Fruit fly (Drosophila melanogaster) whole organism, wandering third instar larva: Measurements from ENCODE around the gene Pcyt1.

Experiments
- Abd-B ChIP-seq: fragments of >200 bp; optimal IDR thresholded peaks from 2 replicates; lab custom pipeline; 2017; ENCODE audit warnings: missing biosample characterization, missing genetic modification characterization
- CG32264 ChIP-seq: fragments of 200-800 bp; sonication (Bioruptor generic); optimal IDR thresholded peaks from 2 replicates; lab custom pipeline; 2016; ENCODE audit warnings: missing biosample characterization, missing genetic modification characterization
- CG9705 ChIP-seq: fragments of 200-800 bp; sonication (Bioruptor generic); optimal IDR thresholded peaks from 2 replicates; lab custom pipeline; 2018; ENCODE audit warnings: missing biosample characterization, mild to moderate bottlenecking, missing genetic modification characterization
- CrebA ChIP-seq: fragments of 200-800 bp; sonication (Bioruptor generic); optimal IDR thresholded peaks from 2 replicates; lab custom pipeline; 2016; ENCODE audit warnings: missing biosample characterization, mild to moderate bottlenecking, missing genetic modification characterization, borderline replicate concordance
- Dfd ChIP-seq: fragments of >200 bp; optimal IDR thresholded peaks from 2 replicates; lab custom pipeline; 2017; ENCODE audit warnings: missing biosample characterization, missing genetic modification characterization
- HLH106 ChIP-seq: fragments of 200-800 bp; optimal IDR thresholded peaks from 3 replicates; lab custom pipeline; 2019; ENCODE audit warnings: missing biosample characterization, mild to moderate bottlenecking, missing genetic modification characterization, moderate library complexity
- Mio ChIP-seq: sonication (Bioruptor generic); optimal IDR thresholded peaks from 2 replicates; lab custom pipeline; 2016; ENCODE audit warnings: missing biosample characterization, missing genetic modification characterization
- Myc ChIP-seq: fragments of >200 bp; optimal IDR thresholded peaks from 2 replicates; lab custom pipeline; 2017
- N ChIP-seq: fragments of >200 bp; optimal IDR thresholded peaks from 2 replicates; lab custom pipeline; 2018; ENCODE audit warnings: missing biosample characterization, missing external identifiers, missing genetic modification characterization
- OdsH ChIP-seq: fragments of 200-800 bp; sonication (Bioruptor generic); optimal IDR thresholded peaks from 2 replicates; lab custom pipeline; 2016; ENCODE audit warnings: missing biosample characterization, mild to moderate bottlenecking, missing genetic modification characterization
- Rel ChIP-seq, 2 experiments: fragments of 200-800 bp; sonication (Bioruptor generic) in 1 of 2; optimal IDR thresholded peaks; 2 replicates in 1 of 2; 3 replicates in 1 of 2; lab custom pipeline; 2016 to 2019; ENCODE audit warnings: mild to moderate bottlenecking in 2 of 2, missing biosample characterization in 2 of 2, missing genetic modification characterization in 2 of 2, moderate library complexity in 1 of 2
- Sp1 ChIP-seq: fragments of 200-800 bp; sonication (Bioruptor generic); optimal IDR thresholded peaks from 3 replicates; lab custom pipeline; 2019; ENCODE audit warnings: missing biosample characterization, mild to moderate bottlenecking, missing genetic modification characterization, moderate library complexity
- Vsx2 ChIP-seq: fragments of 200-300, 225-300 bp; sonication (Bioruptor generic); optimal IDR thresholded peaks from 2 replicates; lab custom pipeline; 2018; ENCODE audit warnings: missing biosample characterization, missing genetic modification characterization; ENCODE audit not compliant: partially characterized antibody
- br ChIP-seq: fragments of 200-800 bp; sonication (Bioruptor generic); optimal IDR thresholded peaks from 2 replicates; lab custom pipeline; 2016; ENCODE audit warnings: missing biosample characterization, missing genetic modification characterization
- brk ChIP-seq: fragments of 200-800 bp; sonication (Bioruptor generic); optimal IDR thresholded peaks from 2 replicates; lab custom pipeline; 2016; ENCODE audit warnings: missing biosample characterization, mild to moderate bottlenecking, missing genetic modification characterization
- dl ChIP-seq, 2 experiments: fragments of 175-275, 200-275 bp in 1 of 2; fragments of 200-275 bp in 1 of 2; sonication (Bioruptor generic); optimal IDR thresholded peaks; lab custom pipeline; 2018; ENCODE audit warnings: mild to moderate bottlenecking in 2 of 2, missing biosample characterization in 2 of 2, missing genetic modification characterization in 2 of 2, moderate library complexity in 2 of 2; ENCODE audit not compliant: partially characterized antibody in 2 of 2, insufficient read depth in 1 of 2
- dmrt93B ChIP-seq: fragments of 200-800 bp; sonication (Bioruptor generic); optimal IDR thresholded peaks from 2 replicates; lab custom pipeline; 2018; ENCODE audit warnings: missing biosample characterization, mild to moderate bottlenecking, missing genetic modification characterization
- foxo ChIP-seq, 2 experiments: fragments of 200-800 bp; sonication (Bioruptor generic); optimal IDR thresholded peaks; 2 replicates in 1 of 2; 3 replicates in 1 of 2; lab custom pipeline; 2016 to 2017; ENCODE audit warnings: missing biosample characterization in 2 of 2, missing genetic modification characterization in 2 of 2
- fru ChIP-seq: fragments of 200-800 bp; sonication (Bioruptor generic); optimal IDR thresholded peaks from 3 replicates; lab custom pipeline; 2016; ENCODE audit warnings: missing biosample characterization, mild to moderate bottlenecking, missing genetic modification characterization
- h ChIP-seq: fragments of 200-800 bp; sonication (Bioruptor generic); optimal IDR thresholded peaks from 3 replicates; lab custom pipeline; 2016; ENCODE audit warnings: missing biosample characterization, mild to moderate bottlenecking, missing genetic modification characterization
- jim ChIP-seq: fragments of 175-275, 200-325 bp; sonication (Bioruptor generic); optimal IDR thresholded peaks from 2 replicates; lab custom pipeline; 2016; ENCODE audit warnings: missing biosample characterization, mild to moderate bottlenecking, missing genetic modification characterization
- psq ChIP-seq: fragments of 200-800 bp; sonication (Bioruptor generic); optimal IDR thresholded peaks from 3 replicates; lab custom pipeline; 2017; ENCODE audit warnings: missing biosample characterization, mild to moderate bottlenecking, missing genetic modification characterization, moderate library complexity
- sv ChIP-seq: fragments of 200-800 bp; sonication (Bioruptor generic); optimal IDR thresholded peaks from 3 replicates; lab custom pipeline; 2016; ENCODE audit warnings: missing biosample characterization, missing genetic modification characterization
- tai ChIP-seq: sonication (Bioruptor generic); optimal IDR thresholded peaks from 2 replicates; lab custom pipeline; 2016; ENCODE audit warnings: missing biosample characterization, missing genetic modification characterization
- usp ChIP-seq: fragments of >200 bp; optimal IDR thresholded peaks from 2 replicates; lab custom pipeline; 2017; ENCODE audit warnings: missing biosample characterization, missing genetic modification characterization
- woc ChIP-seq: sonication (Bioruptor generic); optimal IDR thresholded peaks from 2 replicates; lab custom pipeline; 2016; ENCODE audit warnings: missing biosample characterization, mild to moderate bottlenecking, missing genetic modification characterization

The Pcyt1 gene

dm6 chr3L:1571077-1571476 lies 25.2 kb downstream of the Pcyt1 start:
- no peak for TF ChIP-seq usp (GFP tag; lab: Kevin White, UChicago)
- no peak for TF ChIP-seq OdsH (GFP tag; lab: Kevin White, UChicago)
- no peak for TF ChIP-seq Myc
- TF ChIP-seq tai (GFP tag; lab: Kevin White, UChicago), result no peak
- no peak for TF ChIP-seq fru (GFP tag; lab: Kevin White, UChicago)
- no peak for TF ChIP-seq Vsx2 (GFP tag; lab: Kevin White, UChicago)
- no peak for TF ChIP-seq CG32264 (GFP tag; lab: Kevin White, UChicago)
- TF ChIP-seq HLH106 (tag; lab: Kevin White, UChicago), result no peak
- TF ChIP-seq CG9705, result no peak
- TF ChIP-seq Dfd, result no peak
- TF ChIP-seq sv (GFP tag; lab: Kevin White, UChicago), result no peak
- TF ChIP-seq psq, result no peak
- no peak for TF ChIP-seq Sp1 (GFP tag; lab: Kevin White, UChicago)

- no peak for TF ChIP-seq Dfd
- TF ChIP-seq h (GFP tag; lab: Kevin White, UChicago), result no peak
- TF ChIP-seq br (GFP tag; lab: Kevin White, UChicago), result no peak
- TF ChIP-seq foxo (GFP tag; optimal IDR thresholded peaks at IDR 0.05; lab: Kevin White, UChicago), result no peak
- no peak for TF ChIP-seq Myc
- no peak for TF ChIP-seq woc
- no peak for TF ChIP-seq Mio (GFP tag; lab: Kevin White, UChicago)
- TF ChIP-seq HLH106 (tag; lab: Kevin White, UChicago), result no peak
- no peak for TF ChIP-seq N (GFP tag; lab: Kevin White, UChicago)
- TF ChIP-seq Sp1 (GFP tag; lab: Kevin White, UChicago), result no peak
Measured at dm6 chr3L:1573191-1573590, 27.3 kb downstream of the Pcyt1 start.

DNA sequence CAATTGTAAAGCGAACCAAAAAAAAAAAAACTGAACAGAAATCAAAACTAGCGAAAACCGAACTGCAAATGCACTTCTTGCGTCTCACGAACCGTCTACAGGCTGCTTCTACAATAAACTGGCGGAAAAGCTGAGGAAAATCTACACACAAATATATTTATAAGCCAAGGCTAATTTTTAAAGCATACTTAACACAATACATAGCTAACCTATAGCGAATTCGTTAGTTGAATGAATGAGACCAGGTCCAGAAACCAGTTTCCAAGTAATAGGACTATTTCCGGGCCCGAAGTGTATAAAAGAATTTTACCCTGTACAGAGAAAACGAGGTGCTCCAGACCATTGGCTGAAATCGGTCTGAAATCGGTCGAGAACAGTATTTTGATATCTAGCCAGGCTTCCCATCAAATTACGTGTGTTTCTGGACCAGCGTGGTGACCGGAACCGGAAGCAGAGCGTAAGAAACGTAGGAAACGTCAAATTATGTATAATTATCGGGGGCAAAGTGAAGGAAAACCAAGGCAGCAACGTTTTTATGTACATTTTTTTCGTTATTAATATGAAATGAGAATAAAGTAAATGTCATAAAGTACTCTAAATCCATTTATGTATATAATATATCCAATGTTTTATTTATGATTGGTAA lies 30.0 kb downstream of the Pcyt1 start:
- TF ChIP-seq Mio (GFP tag; lab: Kevin White, UChicago) (no peak), br (GFP tag; lab: Kevin White, UChicago) (no peak)
- TF ChIP-seq, all 38 proteins: peak for 0

DNA sequence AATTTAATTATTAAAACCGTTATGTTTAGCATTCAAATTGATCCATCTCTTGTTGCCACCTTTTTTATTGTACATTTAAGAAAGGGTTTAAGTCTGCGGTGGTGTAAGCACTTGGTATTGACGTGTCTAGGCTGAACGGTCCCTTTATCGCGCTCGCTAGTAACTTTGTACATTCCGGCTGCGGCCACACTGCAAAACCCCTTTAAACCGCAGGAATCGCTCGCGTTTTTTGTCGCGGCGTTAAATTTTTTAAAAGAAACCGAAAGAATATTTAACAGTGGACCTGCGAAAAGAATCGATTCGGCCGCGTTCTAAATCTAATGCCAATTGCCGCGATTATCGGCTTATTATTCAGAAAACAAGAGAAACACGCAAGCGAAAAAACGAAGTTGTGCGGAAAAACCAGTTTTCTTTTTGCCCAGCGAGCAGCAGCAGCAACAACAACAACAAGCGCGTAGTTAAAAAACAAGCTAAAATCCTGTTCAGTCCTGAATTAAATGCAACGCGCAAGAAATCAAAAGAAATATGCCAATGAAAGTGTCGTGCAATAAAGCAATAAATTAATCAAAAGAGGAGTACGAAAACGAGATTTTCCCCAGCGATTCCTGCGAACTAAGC lies 30.7 kb downstream of the Pcyt1 start, which contains the start of gene CG13917:
Gene CG13917, plus strand, starts transcription at position 211 of the 618 bp plus-strand sequence.
- no peak for TF ChIP-seq dmrt93B
- no peak for TF ChIP-seq sv (GFP tag; lab: Kevin White, UChicago)
- TF ChIP-seq Sp1 (GFP tag; lab: Kevin White, UChicago), result no peak
- no peak for TF ChIP-seq CrebA (GFP tag; lab: Kevin White, UChicago)
- TF ChIP-seq h (GFP tag; lab: Kevin White, UChicago), result peak; percentile 13
- no peak for TF ChIP-seq jim (GFP tag; lab: Kevin White, UChicago)
- no peak for TF ChIP-seq brk
- TF ChIP-seq Myc, result peak; percentile 32
- no peak for TF ChIP-seq Rel (GFP tag; optimal IDR thresholded peaks at IDR 0.05; lab: Kevin White, UChicago)
- peak; percentile 76 for TF ChIP-seq Rel (tag; optimal IDR thresholded peaks at IDR 0.05; lab: Kevin White, UChicago)
- no peak for TF ChIP-seq Mio (GFP tag; lab: Kevin White, UChicago)

- TF ChIP-seq Mio (GFP tag; lab: Kevin White, UChicago), result no peak
- TF ChIP-seq psq, result peak; percentile 21
Measured at dm6 chr3L:1577338-1577737, 31.4 kb downstream of the Pcyt1 start.

- no peak for TF ChIP-seq dl (GFP tag; optimal IDR thresholded peaks at IDR 0.05; lab: Kevin White, UChicago; ENCODE audit: insufficient read depth in 1 of 2, partially characterized antibody in 2 of 2)
- TF ChIP-seq Rel (GFP tag; optimal IDR thresholded peaks at IDR 0.05; lab: Kevin White, UChicago), result no peak
- TF ChIP-seq Rel (tag; optimal IDR thresholded peaks at IDR 0.05; lab: Kevin White, UChicago), result no peak
- TF ChIP-seq tai (GFP tag; lab: Kevin White, UChicago), result no peak
- TF ChIP-seq psq, result no peak
- no peak for TF ChIP-seq Vsx2 (GFP tag; lab: Kevin White, UChicago)
- TF ChIP-seq br (GFP tag; lab: Kevin White, UChicago), result no peak
- no peak for TF ChIP-seq Abd-B (GFP tag; lab: Kevin White, UChicago)
- no peak for TF ChIP-seq CG32264 (GFP tag; lab: Kevin White, UChicago)
- TF ChIP-seq N (GFP tag; lab: Kevin White, UChicago), result no peak
- TF ChIP-seq sv (GFP tag; lab: Kevin White, UChicago), result no peak
Measured at dm6 chr3L:1578391-1578948, 32.6 kb downstream of the Pcyt1 start.
